Fruit fly (Drosophila melanogaster): Measurements from ENCODE around the gene GckIII.

DNA sequence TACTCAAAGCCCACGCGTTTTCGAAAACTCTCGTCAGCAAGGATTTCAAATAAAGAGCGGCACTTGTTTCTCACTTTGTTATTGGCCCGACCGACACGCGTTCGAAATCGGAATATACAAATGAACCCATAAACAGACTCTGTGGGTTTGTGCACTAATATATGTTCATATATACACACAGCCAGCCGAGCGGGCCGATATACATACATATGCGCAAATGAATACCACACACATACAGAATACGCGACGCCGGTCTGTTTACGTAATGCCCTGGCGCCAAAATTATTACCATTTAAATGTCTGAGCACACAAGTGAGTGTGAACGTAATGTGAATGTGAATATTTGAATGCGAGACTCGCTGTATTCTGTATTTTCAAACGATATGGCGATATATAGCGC lies 17.6 kb upstream of the GckIII start:
- TF ChIP-seq CG10631 (GFP tag; optimal IDR thresholded peaks at IDR 0.05) (no peak), dsx (GFP tag; optimal IDR thresholded peaks at IDR 0.05; ENCODE audit: poor library complexity, severe bottlenecking) (no peak), Ets96B (tag; optimal IDR thresholded peaks at IDR 0.05) (no peak), Hr38 (GFP tag; optimal IDR thresholded peaks at IDR 0.05) (no peak), svp (GFP tag) (peak; percentile 66), CG8319 (GFP tag; optimal IDR thresholded peaks at IDR 0.05) (no peak), CG32006 (GFP tag; optimal IDR thresholded peaks at IDR 0.05) (no peak), CG7368 (GFP tag; optimal IDR thresholded peaks at IDR 0.05) (no peak), CG10669 (GFP tag; optimal IDR thresholded peaks at IDR 0.05) (no peak), esn (GFP tag; optimal IDR thresholded peaks at IDR 0.05) (no peak), CG6854 (GFP tag; optimal IDR thresholded peaks at IDR 0.05) (no peak), Eip75B (GFP tag; optimal IDR thresholded peaks at IDR 0.05) (no peak)

Measured in whole organism, prepupa.